Fruit fly (Drosophila melanogaster): ENCODE data around the gene CG4069.

- TF ChIP-seq ovo (GFP tag; optimal IDR thresholded peaks at IDR 0.05) (no peak), bab1 (GFP tag; optimal IDR thresholded peaks at IDR 0.05) (no peak), CG1620 (GFP tag; optimal IDR thresholded peaks at IDR 0.05) (no peak), kay (GFP tag; ENCODE audit: borderline replicate concordance) (no peak)
Measured at dm6 chr3L:12506963-12507552, 30.1 kb downstream of the CG4069 start.
